Worm (Caenorhabditis elegans): ENCODE data around the gene F40D4.12.

Gene F40D4.12

DNA sequence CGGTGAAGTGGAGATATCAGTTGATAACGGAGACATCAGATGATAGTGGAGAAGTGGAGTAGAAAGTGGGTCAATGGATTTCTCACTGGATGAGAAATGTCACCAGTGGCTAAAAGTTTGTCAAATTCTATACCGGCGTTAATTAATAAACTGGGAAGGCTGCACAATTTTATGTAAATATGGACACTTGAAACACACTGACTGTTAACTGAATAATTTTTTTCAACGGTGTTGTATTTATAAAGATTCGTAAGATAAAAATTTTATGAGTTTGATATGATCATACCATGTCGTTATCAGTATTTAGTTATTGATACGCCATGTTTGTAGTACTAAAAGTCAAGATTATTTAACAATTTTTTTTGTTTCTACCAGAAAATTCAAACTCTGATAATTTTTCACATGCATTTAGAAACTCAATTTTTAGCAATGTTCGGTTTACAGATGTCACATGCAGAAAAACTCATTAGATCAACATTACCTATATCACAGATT lies at the start of gene F40D4.12:
F40D4.12 (plus strand) TSS at position 445 of the 495 bp plus-strand sequence.
- TF ChIP-seq drap-1 (GFP tag; optimal IDR thresholded peaks at IDR 0.05), result no peak
- TF ChIP-seq bed-3 (GFP tag; optimal IDR thresholded peaks at IDR 0.05), result no peak
- TF ChIP-seq unc-39 (tag; optimal IDR thresholded peaks at IDR 0.05), result no peak
- TF ChIP-seq ceh-83 (GFP tag; optimal IDR thresholded peaks at IDR 0.05), result no peak
- no peak for TF ChIP-seq ham-2 (GFP tag; optimal IDR thresholded peaks at IDR 0.05)
- TF ChIP-seq lsy-2 (tag; optimal IDR thresholded peaks at IDR 0.05), result no peak
- TF ChIP-seq nhr-2 (tag; optimal IDR thresholded peaks at IDR 0.05), result no peak
- TF ChIP-seq zip-8 (tag; optimal IDR thresholded peaks at IDR 0.05), result no peak
- no peak for TF ChIP-seq mep-1 (tag; optimal IDR thresholded peaks at IDR 0.05)
- TF ChIP-seq snpc-4 (tag; optimal IDR thresholded peaks at IDR 0.05), result no peak
- no peak for TF ChIP-seq nhr-12 (tag; optimal IDR thresholded peaks at IDR 0.05)

DNA sequence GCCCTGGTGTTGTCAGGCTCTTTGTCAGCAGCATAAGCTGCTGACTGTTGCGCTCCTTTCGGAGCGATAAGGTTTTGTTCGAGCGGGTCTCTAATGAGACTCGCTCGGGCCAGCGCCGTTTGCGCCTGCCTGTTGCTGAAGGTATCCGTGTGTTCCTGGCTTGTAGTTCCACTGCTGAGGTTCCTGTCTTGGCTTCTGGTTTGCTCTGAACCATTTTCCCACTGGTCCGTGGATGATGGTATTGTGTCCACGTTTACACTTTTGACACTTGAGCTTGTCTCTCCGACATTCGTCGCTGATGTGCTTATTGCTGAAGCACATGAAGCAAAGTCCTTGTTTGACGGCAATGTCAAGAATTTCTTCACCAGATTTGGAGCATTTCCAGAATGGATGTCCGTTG lies 8.4 kb upstream of the F40D4.12 start:
- TF ChIP-seq elt-3 (tag; optimal IDR thresholded peaks at IDR 0.05) (no peak), bed-3 (GFP tag; optimal IDR thresholded peaks at IDR 0.05) (no peak), ceh-83 (GFP tag; optimal IDR thresholded peaks at IDR 0.05) (no peak), sem-2 (GFP tag; optimal IDR thresholded peaks at IDR 0.05) (no peak), zip-8 (tag; optimal IDR thresholded peaks at IDR 0.05) (no peak), ceh-43 (GFP tag; optimal IDR thresholded peaks at IDR 0.05) (no peak), flh-1 (GFP tag; optimal IDR thresholded peaks at IDR 0.05) (no peak), tbx-8 (GFP tag; optimal IDR thresholded peaks at IDR 0.05) (no peak), ces-1 (GFP tag; optimal IDR thresholded peaks at IDR 0.05) (no peak), hlh-1 (tag; optimal IDR thresholded peaks at IDR 0.05) (no peak), nhr-2 (tag; optimal IDR thresholded peaks at IDR 0.05) (no peak), blmp-1 (tag; optimal IDR thresholded peaks at IDR 0.05) (no peak)

DNA sequence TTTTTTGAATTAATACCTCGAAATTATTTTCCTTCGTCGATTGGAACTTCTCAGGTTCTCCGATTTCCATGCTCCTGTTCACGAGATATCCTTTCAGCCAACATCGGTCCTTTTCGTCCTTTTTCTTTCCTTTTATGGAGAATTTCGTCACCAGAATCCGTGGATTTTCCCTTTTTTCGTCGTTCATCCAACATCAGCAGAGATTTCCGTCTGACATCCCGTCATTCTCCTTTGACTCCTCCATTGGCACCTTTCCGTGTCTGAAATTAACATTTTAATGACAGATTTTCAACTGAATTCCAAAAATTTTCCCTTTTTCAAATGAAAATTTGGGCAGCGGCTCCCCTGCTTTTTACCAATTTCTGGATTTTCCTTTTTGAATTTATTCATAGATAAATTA lies 4.7 kb upstream of the F40D4.12 start:
- TF ChIP-seq zip-8 (tag; optimal IDR thresholded peaks at IDR 0.05), result no peak
- TF ChIP-seq tbx-8 (GFP tag; optimal IDR thresholded peaks at IDR 0.05), result no peak
- no peak for TF ChIP-seq nhr-2 (tag; optimal IDR thresholded peaks at IDR 0.05)
- no peak for TF ChIP-seq unc-62 (GFP tag; optimal IDR thresholded peaks at IDR 0.05)
- no peak for TF ChIP-seq ztf-11 (tag; optimal IDR thresholded peaks at IDR 0.05)
- no peak for TF ChIP-seq ham-2 (GFP tag; optimal IDR thresholded peaks at IDR 0.05)
- no peak for TF ChIP-seq mls-2 (tag; optimal IDR thresholded peaks at IDR 0.05)
- TF ChIP-seq elt-1 (tag; optimal IDR thresholded peaks at IDR 0.05; ENCODE audit: borderline replicate concordance, insufficient read depth), result no peak
- TF ChIP-seq bed-3 (GFP tag; optimal IDR thresholded peaks at IDR 0.05), result no peak
- TF ChIP-seq mab-5 (tag; optimal IDR thresholded peaks at IDR 0.05), result no peak
- TF ChIP-seq ces-1 (GFP tag; optimal IDR thresholded peaks at IDR 0.05), result no peak
- TF ChIP-seq nhr-12 (tag; optimal IDR thresholded peaks at IDR 0.05), result no peak
- no peak for TF ChIP-seq drap-1 (GFP tag; optimal IDR thresholded peaks at IDR 0.05)
- no peak for TF ChIP-seq pha-4 (tag; optimal IDR thresholded peaks at IDR 0.05)
- TF ChIP-seq blmp-1 (tag; optimal IDR thresholded peaks at IDR 0.05), result no peak

DNA sequence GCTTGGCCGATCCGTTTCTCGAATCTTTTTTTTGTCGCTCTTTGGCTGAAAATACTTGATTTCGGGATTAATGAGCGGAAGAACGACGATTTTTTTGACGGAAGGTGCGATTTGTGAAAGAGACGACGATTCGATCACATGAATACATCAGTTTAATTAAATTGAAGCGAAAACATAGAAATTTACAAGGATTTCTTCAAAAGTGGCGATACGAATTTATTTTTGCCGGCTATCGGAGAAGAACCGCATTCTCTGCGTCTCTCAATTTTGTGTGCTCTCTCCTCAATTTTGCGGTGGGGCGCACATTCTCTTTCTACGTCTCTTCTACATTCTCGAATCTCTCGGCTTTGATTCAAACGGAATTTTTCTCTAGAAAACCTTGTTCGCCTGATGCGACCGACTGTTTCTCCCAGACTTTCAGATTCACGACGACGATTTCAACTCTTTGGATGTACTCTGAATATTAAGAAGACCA lies 4.3 kb upstream of the F40D4.12 start, which contains the start of gene F40D4.17:
F40D4.17 (minus strand) TSS at position 51 of the 475 bp plus-strand sequence.
- no peak for TF ChIP-seq lin-13 (tag; optimal IDR thresholded peaks at IDR 0.05)
- no peak for TF ChIP-seq nhr-2 (tag; optimal IDR thresholded peaks at IDR 0.05)
- TF ChIP-seq drap-1 (GFP tag; optimal IDR thresholded peaks at IDR 0.05), result no peak
- TF ChIP-seq M03D4.4 (tag; optimal IDR thresholded peaks at IDR 0.05), result no peak
- no peak for TF ChIP-seq nhr-237 (tag; optimal IDR thresholded peaks at IDR 0.05)
- no peak for TF ChIP-seq ham-2 (GFP tag; optimal IDR thresholded peaks at IDR 0.05)
- no peak for TF ChIP-seq mep-1 (tag; optimal IDR thresholded peaks at IDR 0.05)
- no peak for TF ChIP-seq elt-1 (tag; optimal IDR thresholded peaks at IDR 0.05; ENCODE audit: borderline replicate concordance, insufficient read depth)
- no peak for TF ChIP-seq elt-3 (tag; optimal IDR thresholded peaks at IDR 0.05)
- TF ChIP-seq blmp-1 (tag; optimal IDR thresholded peaks at IDR 0.05), result no peak
- no peak for TF ChIP-seq zip-8 (tag; optimal IDR thresholded peaks at IDR 0.05)
- TF ChIP-seq bed-3 (GFP tag; optimal IDR thresholded peaks at IDR 0.05), result no peak
- TF ChIP-seq mls-2 (tag; optimal IDR thresholded peaks at IDR 0.05), result no peak
- no peak for TF ChIP-seq ceh-43 (GFP tag; optimal IDR thresholded peaks at IDR 0.05)
- TF ChIP-seq sem-2 (GFP tag; optimal IDR thresholded peaks at IDR 0.05), result no peak
- no peak for TF ChIP-seq sptf-1 (tag; optimal IDR thresholded peaks at IDR 0.05)
- no peak for TF ChIP-seq unc-120 (tag; optimal IDR thresholded peaks at IDR 0.05; ENCODE audit: poor library complexity, severe bottlenecking)

DNA sequence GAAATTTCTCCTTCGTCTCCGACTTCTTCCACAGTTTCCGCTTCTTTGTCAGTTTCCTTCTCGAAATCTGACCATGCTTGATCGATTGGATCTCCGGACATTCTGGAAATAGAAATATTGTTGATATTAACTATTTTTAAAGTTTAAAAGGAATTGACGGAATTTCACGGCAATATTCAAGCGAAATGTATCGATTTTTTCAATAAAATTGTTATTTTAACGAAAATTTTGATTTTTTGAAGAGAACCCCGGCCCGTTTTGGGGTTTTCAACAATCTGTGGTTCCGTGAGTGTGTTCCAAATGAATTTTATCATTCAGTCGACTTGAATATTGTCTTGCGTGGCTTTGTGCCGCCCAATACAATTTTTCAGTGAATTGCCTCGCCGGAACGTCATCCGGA lies 2.5 kb upstream of the F40D4.12 start, which contains the start of gene F40D4.13:
F40D4.13 (minus strand) TSS at position 101 of the 400 bp plus-strand sequence.
- no peak for TF ChIP-seq nhr-76 (tag; optimal IDR thresholded peaks at IDR 0.05)
- TF ChIP-seq unc-62 (GFP tag; optimal IDR thresholded peaks at IDR 0.05), result no peak
- TF ChIP-seq bed-3 (GFP tag; optimal IDR thresholded peaks at IDR 0.05), result no peak
- no peak for TF ChIP-seq cnd-1 (tag; optimal IDR thresholded peaks at IDR 0.05)
- TF ChIP-seq ztf-11 (tag; optimal IDR thresholded peaks at IDR 0.05), result no peak
- TF ChIP-seq lin-32 (GFP tag; optimal IDR thresholded peaks at IDR 0.05), result no peak
- TF ChIP-seq ceh-43 (GFP tag; optimal IDR thresholded peaks at IDR 0.05), result no peak
- no peak for TF ChIP-seq ceh-83 (GFP tag; optimal IDR thresholded peaks at IDR 0.05)
- no peak for TF ChIP-seq nhr-28 (tag; optimal IDR thresholded peaks at IDR 0.05)
- no peak for TF ChIP-seq nhr-2 (tag; optimal IDR thresholded peaks at IDR 0.05)
- no peak for TF ChIP-seq mep-1 (tag; optimal IDR thresholded peaks at IDR 0.05)
- TF ChIP-seq ces-1 (GFP tag; optimal IDR thresholded peaks at IDR 0.05), result no peak
- TF ChIP-seq snpc-4 (tag; optimal IDR thresholded peaks at IDR 0.05), result no peak
- TF ChIP-seq nhr-237 (tag; optimal IDR thresholded peaks at IDR 0.05), result no peak
- TF ChIP-seq tbx-8 (GFP tag; optimal IDR thresholded peaks at IDR 0.05), result no peak
- TF ChIP-seq mab-5 (tag; optimal IDR thresholded peaks at IDR 0.05), result no peak
- TF ChIP-seq M03D4.4 (tag; optimal IDR thresholded peaks at IDR 0.05), result no peak
- TF ChIP-seq nhr-12 (tag; optimal IDR thresholded peaks at IDR 0.05), result no peak
- no peak for TF ChIP-seq hlh-1 (tag; optimal IDR thresholded peaks at IDR 0.05)
- TF ChIP-seq blmp-1 (tag; optimal IDR thresholded peaks at IDR 0.05), result no peak

Measured in whole organism, mixed stage, embryonic.